Worm (Caenorhabditis elegans): ENCODE results near the gene kmo-2.

DNA sequence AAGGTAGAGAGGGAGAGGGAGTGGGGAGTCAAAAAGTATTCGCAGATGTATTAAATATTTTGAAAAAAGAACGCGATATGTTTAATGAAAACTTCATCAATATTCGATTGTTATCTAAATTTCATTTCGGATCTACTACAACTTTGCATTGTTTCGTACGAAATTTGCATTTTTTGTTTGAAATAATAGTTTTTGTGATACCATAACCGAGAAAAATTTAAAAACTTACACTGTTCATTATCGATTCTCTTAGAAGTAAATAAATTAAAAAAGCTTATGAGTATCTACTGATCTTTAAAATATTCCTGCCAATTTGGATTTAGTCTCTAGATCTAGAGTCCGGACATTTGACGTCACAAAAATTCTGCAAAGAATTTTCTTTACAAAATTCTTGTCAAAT is 11.9 kb upstream of the kmo-2 start, which contains the start of gene R07B7.9:
- TF ChIP-seq hnd-1 (tag; optimal IDR thresholded peaks at IDR 0.05) (no peak), hmg-4 (GFP tag; optimal IDR thresholded peaks at IDR 0.05) (no peak), ama-1 (optimal IDR thresholded peaks at IDR 0.05) (no peak), pes-1 (GFP tag; IDR thresholded peaks at IDR 0.05) (no peak), ceh-13 (GFP tag; optimal IDR thresholded peaks at IDR 0.05) (no peak), hmbx-1 (tag; optimal IDR thresholded peaks at IDR 0.05) (no peak), tbx-37 (GFP tag; conservative IDR thresholded peaks at IDR 0.05) (no peak), flt-1 (GFP tag; IDR thresholded peaks at IDR 0.05) (no peak), tbx-11 (GFP tag; IDR thresholded peaks at IDR 0.05) (no peak), F13C5.2 (tag; optimal IDR thresholded peaks at IDR 0.05) (no peak), B0310.2 (tag; optimal IDR thresholded peaks at IDR 0.05) (no peak)

Measured in whole organism, early embryonic.